Fruit fly (Drosophila melanogaster): Measurements from ENCODE around the gene CG31897.

Gene CG31897

dm6 chr2L:8464107-8464582, 21.9 kb downstream of the CG31897 start, which contains the start of gene prg:
Gene prg, plus strand, starts transcription at chr2L:8464488.
- no peak for TF ChIP-seq ttk (optimal IDR thresholded peaks at IDR 0.05)
- TF ChIP-seq Sin3A (optimal IDR thresholded peaks at IDR 0.05): no peak
- no peak for TF ChIP-seq psq (optimal IDR thresholded peaks at IDR 0.05)

- TF ChIP-seq h (optimal IDR thresholded peaks at IDR 0.05) (no peak), ttk (optimal IDR thresholded peaks at IDR 0.05) (no peak), psq (optimal IDR thresholded peaks at IDR 0.05) (no peak), insv (optimal IDR thresholded peaks at IDR 0.05) (no peak), Myc (optimal IDR thresholded peaks at IDR 0.05) (no peak), Sin3A (optimal IDR thresholded peaks at IDR 0.05) (no peak)
Observed at dm6 chr2L:8466643-8467042, 24.4 kb downstream of the CG31897 start, which contains the start of gene dachs. Gene dachs, plus strand, starts transcription at chr2L:8466817.

DNA sequence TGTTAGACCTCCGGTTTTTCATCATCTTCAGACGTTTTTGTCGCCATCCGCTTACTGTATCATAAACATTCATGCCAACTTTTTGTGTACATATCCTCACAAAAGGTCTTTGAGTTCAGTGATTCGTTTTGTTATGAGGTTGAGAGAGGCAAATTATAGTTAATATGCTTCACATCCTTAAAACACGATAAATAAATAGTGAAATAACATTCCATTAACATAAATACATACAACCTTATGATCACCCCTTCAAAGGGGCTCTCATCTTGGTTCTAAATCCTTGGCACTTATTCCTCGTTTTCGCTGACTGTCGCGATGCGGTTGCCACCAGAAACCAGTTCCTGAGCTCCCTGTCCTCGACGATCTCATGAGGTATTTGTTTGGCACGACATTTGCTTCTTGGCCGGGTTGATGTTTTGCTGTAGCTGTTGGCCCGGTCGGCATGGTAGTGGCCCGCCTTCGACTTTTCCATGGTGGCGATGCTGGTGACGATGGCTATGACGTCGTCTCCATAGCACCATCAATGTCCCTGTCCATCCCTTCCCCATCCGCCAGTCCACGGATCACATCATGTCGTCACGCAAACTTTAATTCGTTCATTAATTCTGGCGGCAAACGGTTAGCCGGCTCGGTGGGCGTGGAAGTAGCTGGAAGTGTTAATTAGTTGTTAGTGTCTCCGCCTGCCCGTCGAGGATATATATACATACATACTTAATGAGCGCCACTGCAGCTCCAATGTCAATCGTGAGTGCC, 26.9 kb downstream of the CG31897 start:
- TF ChIP-seq ttk (optimal IDR thresholded peaks at IDR 0.05) (no peak), Myc (optimal IDR thresholded peaks at IDR 0.05) (no peak), h (optimal IDR thresholded peaks at IDR 0.05) (no peak), Sin3A (optimal IDR thresholded peaks at IDR 0.05) (no peak), psq (optimal IDR thresholded peaks at IDR 0.05) (no peak), insv (optimal IDR thresholded peaks at IDR 0.05) (no peak)

dm6 chr2L:8471667-8472066, 29.4 kb downstream of the CG31897 start:
- TF ChIP-seq h (optimal IDR thresholded peaks at IDR 0.05) (no peak), insv (optimal IDR thresholded peaks at IDR 0.05) (no peak), ttk (optimal IDR thresholded peaks at IDR 0.05) (no peak), Sin3A (optimal IDR thresholded peaks at IDR 0.05) (no peak), psq (optimal IDR thresholded peaks at IDR 0.05) (no peak), Myc (optimal IDR thresholded peaks at IDR 0.05) (no peak)

- TF ChIP-seq insv (optimal IDR thresholded peaks at IDR 0.05) (no peak), Sin3A (optimal IDR thresholded peaks at IDR 0.05) (no peak), ttk (optimal IDR thresholded peaks at IDR 0.05) (no peak), psq (optimal IDR thresholded peaks at IDR 0.05) (no peak), Myc (optimal IDR thresholded peaks at IDR 0.05) (no peak), h (optimal IDR thresholded peaks at IDR 0.05) (no peak)
Observed at dm6 chr2L:8473448-8473847, 31.2 kb downstream of the CG31897 start.

DNA sequence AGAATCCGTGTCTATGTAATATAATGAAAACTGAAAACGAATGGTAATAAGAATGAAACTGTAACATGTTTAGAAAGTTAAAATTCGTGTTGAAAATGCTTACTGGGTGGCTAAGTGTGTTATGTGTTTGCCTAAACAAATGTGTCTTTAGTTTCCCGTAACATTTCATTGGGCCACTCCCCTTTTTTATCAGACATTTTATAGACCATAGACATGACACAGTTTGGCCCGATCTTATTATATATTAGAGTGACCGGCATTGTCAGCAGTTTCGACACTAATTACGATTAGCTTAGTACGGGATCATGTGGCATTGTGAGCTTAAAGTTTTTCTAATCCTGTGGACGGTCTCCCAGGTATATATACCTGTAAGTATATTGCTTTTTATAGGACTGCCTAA, 34.8 kb downstream of the CG31897 start, which contains the start of gene CheA29a:
Gene CheA29a, plus strand, starts transcription at position 301 of the 400 bp plus-strand sequence.
- TF ChIP-seq insv (optimal IDR thresholded peaks at IDR 0.05) (no peak), Myc (optimal IDR thresholded peaks at IDR 0.05) (no peak), psq (optimal IDR thresholded peaks at IDR 0.05) (no peak), Sin3A (optimal IDR thresholded peaks at IDR 0.05) (no peak), h (optimal IDR thresholded peaks at IDR 0.05) (no peak), ttk (optimal IDR thresholded peaks at IDR 0.05) (no peak)

- TF ChIP-seq insv (optimal IDR thresholded peaks at IDR 0.05) (no peak), Myc (optimal IDR thresholded peaks at IDR 0.05) (no peak), Sin3A (optimal IDR thresholded peaks at IDR 0.05) (no peak), ttk (optimal IDR thresholded peaks at IDR 0.05) (no peak), h (optimal IDR thresholded peaks at IDR 0.05) (no peak), psq (optimal IDR thresholded peaks at IDR 0.05) (no peak)
Observed at dm6 chr2L:8477971-8478370, 35.7 kb downstream of the CG31897 start.

dm6 chr2L:8478379-8478778, 36.1 kb downstream of the CG31897 start:
- no peak for TF ChIP-seq Myc (optimal IDR thresholded peaks at IDR 0.05)
- no peak for TF ChIP-seq ttk (optimal IDR thresholded peaks at IDR 0.05)
- no peak for TF ChIP-seq psq (optimal IDR thresholded peaks at IDR 0.05)
- TF ChIP-seq Sin3A (optimal IDR thresholded peaks at IDR 0.05): no peak
- no peak for TF ChIP-seq h (optimal IDR thresholded peaks at IDR 0.05)
- no peak for TF ChIP-seq insv (optimal IDR thresholded peaks at IDR 0.05)

- no peak for TF ChIP-seq Myc (optimal IDR thresholded peaks at IDR 0.05)
- TF ChIP-seq h (optimal IDR thresholded peaks at IDR 0.05): no peak
- no peak for TF ChIP-seq ttk (optimal IDR thresholded peaks at IDR 0.05)
- TF ChIP-seq Sin3A (optimal IDR thresholded peaks at IDR 0.05): no peak
- no peak for TF ChIP-seq psq (optimal IDR thresholded peaks at IDR 0.05)
- no peak for TF ChIP-seq insv (optimal IDR thresholded peaks at IDR 0.05)
Observed at dm6 chr2L:8478911-8479706, 36.9 kb downstream of the CG31897 start.

- no peak for TF ChIP-seq Sin3A (optimal IDR thresholded peaks at IDR 0.05)
- no peak for TF ChIP-seq ttk (optimal IDR thresholded peaks at IDR 0.05)
- no peak for TF ChIP-seq insv (optimal IDR thresholded peaks at IDR 0.05)
- no peak for TF ChIP-seq Myc (optimal IDR thresholded peaks at IDR 0.05)
- TF ChIP-seq psq (optimal IDR thresholded peaks at IDR 0.05): no peak
- TF ChIP-seq h (optimal IDR thresholded peaks at IDR 0.05): no peak
Observed at dm6 chr2L:8480825-8481224, 38.6 kb downstream of the CG31897 start.

- no peak for TF ChIP-seq psq (optimal IDR thresholded peaks at IDR 0.05)
- no peak for TF ChIP-seq Sin3A (optimal IDR thresholded peaks at IDR 0.05)
- TF ChIP-seq Myc (optimal IDR thresholded peaks at IDR 0.05): no peak
- no peak for TF ChIP-seq ttk (optimal IDR thresholded peaks at IDR 0.05)
- no peak for TF ChIP-seq h (optimal IDR thresholded peaks at IDR 0.05)
- no peak for TF ChIP-seq insv (optimal IDR thresholded peaks at IDR 0.05)
Observed at dm6 chr2L:8481623-8482424, 39.6 kb downstream of the CG31897 start, which contains the start of gene CG43796. Gene CG43796, plus strand, starts transcription at chr2L:8482374.
